Worm (Caenorhabditis elegans) whole organism, L2 larva: ENCODE data around the gene R02D5.1.

Experiments
- lin-13 ChIP-seq: fragments of 150-350 bp; optimal IDR thresholded peaks from 2 replicates; lab custom pipeline; 2014; ENCODE audit warnings: missing biosample characterization, missing genetic modification reagents, missing genetic modification characterization
- lin-39 ChIP-seq: fragments of 150-350 bp; optimal IDR thresholded peaks from 2 replicates; lab custom pipeline; 2014; ENCODE audit warnings: missing biosample characterization, missing genetic modification reagents, missing genetic modification characterization
- snpc-4 ChIP-seq: fragments of 150-350 bp; optimal IDR thresholded peaks from 2 replicates; lab custom pipeline; 2014; ENCODE audit warnings: missing biosample characterization, missing genetic modification characterization

DNA sequence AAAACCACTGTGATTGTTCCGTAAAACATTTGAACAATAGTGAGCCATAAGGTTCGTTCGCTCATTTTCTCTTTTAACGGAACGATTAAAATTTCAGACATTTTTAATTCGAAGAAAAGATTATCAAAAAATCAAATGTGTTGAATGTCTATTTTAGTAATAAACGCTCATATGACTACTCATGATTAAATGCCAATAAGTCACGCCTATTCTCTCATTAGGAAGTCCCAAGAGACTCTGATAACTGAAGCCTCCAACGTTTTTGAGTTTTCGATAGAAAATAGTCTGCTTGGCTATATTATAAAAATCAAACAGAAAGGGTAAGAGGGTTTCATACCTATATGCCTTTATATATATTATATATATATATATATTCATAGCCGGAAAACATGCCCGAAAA is 48.1 kb downstream of the R02D5.1 start, which contains the start of gene srg-47:
- TF ChIP-seq lin-13 (GFP tag; lab: Kevin White, UChicago) (no peak), lin-39 (no peak), snpc-4 (no peak)
